Fruit fly (Drosophila melanogaster): ENCODE measurements around the gene CG10405.
A peak's percentile ranks its signal among the peaks of the same experiment; 100 is the strongest.

CG10405 gene

DNA sequence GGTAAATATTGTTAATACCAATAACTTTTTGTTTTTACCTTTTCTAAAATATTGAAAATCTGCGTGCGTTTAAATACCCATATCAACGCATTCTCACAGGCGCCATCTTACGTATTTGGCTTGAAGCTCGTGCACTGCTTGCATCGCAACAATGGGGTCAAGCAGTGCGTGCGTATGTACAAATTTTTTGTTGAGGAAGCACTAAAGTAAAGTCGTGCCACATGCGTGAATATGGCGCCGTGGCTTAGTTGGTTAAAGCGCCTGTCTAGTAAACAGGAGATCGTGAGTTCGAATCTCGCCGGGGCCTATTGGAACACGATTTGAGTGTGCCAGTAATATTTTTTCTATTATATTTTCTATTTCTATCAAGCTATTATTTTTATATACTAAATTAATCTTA lies 22.6 kb upstream of the CG10405 start (continued):
- TF ChIP-seq CG2199 (GFP tag; IDR thresholded peaks at IDR 0.05) (peak; percentile 81; the same call in 2 of the 3 replicates), CoRest (tag; optimal IDR thresholded peaks at IDR 0.05) (peak; percentile 49), Hr51 (GFP tag; optimal IDR thresholded peaks at IDR 0.05) (peak in 1 of 2 experiments; percentile 30), CG32532 (GFP tag; IDR thresholded peaks at IDR 0.05) (peak; percentile 78), CG5953 (GFP tag; IDR thresholded peaks at IDR 0.05) (no peak), Deaf1 (tag; optimal IDR thresholded peaks at IDR 0.05) (no peak), CG10654 (GFP tag; optimal IDR thresholded peaks at IDR 0.05) (peak; percentile 23), CG11398 (GFP tag; optimal IDR thresholded peaks at IDR 0.05) (no peak), gsb-n (tag; optimal IDR thresholded peaks at IDR 0.05) (peak; percentile 27), CG17385 (GFP tag; optimal IDR thresholded peaks at IDR 0.05) (no peak), nerfin-2 (GFP tag; IDR thresholded peaks at IDR 0.05; ENCODE audit: partially characterized antibody) (peak; percentile 71), cwo (GFP tag; optimal IDR thresholded peaks at IDR 0.05) (no peak), CG2678 (tag; optimal IDR thresholded peaks at IDR 0.05) (no peak), Camta (GFP tag; optimal IDR thresholded peaks at IDR 0.05) (peak; percentile 9), Blimp-1 (GFP tag; optimal IDR thresholded peaks at IDR 0.05) (no peak), Eip74EF (GFP tag; optimal IDR thresholded peaks at IDR 0.05) (peak in 1 of 2 experiments; percentile 95), Vsx1 (GFP tag; optimal IDR thresholded peaks at IDR 0.05) (no peak), Hmr (GFP tag; optimal IDR thresholded peaks at IDR 0.05) (no peak), pan (optimal IDR thresholded peaks at IDR 0.05) (no peak), pan (GFP tag; optimal IDR thresholded peaks at IDR 0.05 in 1 of 2, IDR thresholded peaks at IDR 0.05 in 1 of 2) (peak in 1 of 2 experiments; percentile 59), Bteb2 (GFP tag; optimal IDR thresholded peaks at IDR 0.05) (peak; percentile 29), CG13894 (tag; optimal IDR thresholded peaks at IDR 0.05) (no peak), CG4424 (GFP tag; optimal IDR thresholded peaks at IDR 0.05) (peak; percentile 35), emc (GFP tag; optimal IDR thresholded peaks at IDR 0.05) (no peak), CG8359 (GFP tag; optimal IDR thresholded peaks at IDR 0.05; ENCODE audit: borderline replicate concordance) (no peak), aop (GFP tag; IDR thresholded peaks at IDR 0.05) (0 out of 2 replicates have a peak, but pooled peaks have one; percentile 47), Oaz (GFP tag; IDR thresholded peaks at IDR 0.05) (no peak), gt (GFP tag; IDR thresholded peaks at IDR 0.05) (no peak), CG30431 (GFP tag; optimal IDR thresholded peaks at IDR 0.05) (no peak), CG9609 (GFP tag; optimal IDR thresholded peaks at IDR 0.05) (no peak), Myb (GFP tag; optimal IDR thresholded peaks at IDR 0.05) (peak; percentile 49), CG11504 (tag; optimal IDR thresholded peaks at IDR 0.05) (no peak), caup (GFP tag; optimal IDR thresholded peaks at IDR 0.05; ENCODE audit: severe bottlenecking) (peak; percentile 28), CG12391 (tag; optimal IDR thresholded peaks at IDR 0.05) (peak; percentile 19), CG16779 (GFP tag; IDR thresholded peaks at IDR 0.05) (no peak), CG31224 (GFP tag; IDR thresholded peaks at IDR 0.05) (no peak), CG10147 (GFP tag; optimal IDR thresholded peaks at IDR 0.05) (no peak), crp (GFP tag; optimal IDR thresholded peaks at IDR 0.05) (no peak), CG4854 (GFP tag; optimal IDR thresholded peaks at IDR 0.05) (peak; percentile 20), unc-4 (GFP tag; IDR thresholded peaks at IDR 0.05; ENCODE audit: partially characterized antibody) (peak; percentile 56), Max (GFP tag; optimal IDR thresholded peaks at IDR 0.05) (no peak), chinmo (GFP tag; IDR thresholded peaks at IDR 0.05; ENCODE audit: partially characterized antibody) (peak; percentile 73; the same call in 3 of the 4 replicates), PHDP (tag; optimal IDR thresholded peaks at IDR 0.05) (no peak), p53 (GFP tag; optimal IDR thresholded peaks at IDR 0.05) (peak; percentile 15), exex (tag; optimal IDR thresholded peaks at IDR 0.05) (no peak), CG15514 (GFP tag; optimal IDR thresholded peaks at IDR 0.05) (peak; percentile 23), Gsc (GFP tag; IDR thresholded peaks at IDR 0.05) (no peak), Aef1 (GFP tag; IDR thresholded peaks at IDR 0.05) (peak; percentile 24; the same call in 1 of the 3 replicates), chif (GFP tag; optimal IDR thresholded peaks at IDR 0.05) (peak in 1 of 2 experiments; percentile 68)
